Worm (Caenorhabditis elegans) whole organism, L4 larva: Measurements from ENCODE around the gene B0454.26.
A peak's percentile ranks its signal among the peaks of the same experiment; 100 is the strongest.

Experiments used
- D1046.2 ChIP-seq: fragments of 200-800 bp; sonication (Bioruptor generic); IDR thresholded peaks from 2 replicates; pipeline ENCODE4 v1.3.6; 2022; ENCODE audit warnings: missing genetic modification characterization, missing compliant biosample characterization
- F10B5.3 ChIP-seq: sonication (generic microtip); optimal IDR thresholded peaks from 2 replicates; lab custom pipeline; 2016; ENCODE audit warnings: mild to moderate bottlenecking, missing genetic modification characterization, missing compliant biosample characterization
- Y75B8A.6 ChIP-seq: fragments of 200-800 bp; sonication (Bioruptor generic); IDR thresholded peaks from 2 replicates; pipeline ENCODE4 v1.3.6; 2022; ENCODE audit warnings: missing genetic modification reagents, missing genetic modification characterization, missing compliant biosample characterization
- ZK337.2 ChIP-seq: fragments of 200-800 bp; sonication (Bioruptor generic); IDR thresholded peaks from 2 replicates; pipeline ENCODE4 v1.3.6; 2022; ENCODE audit warnings: missing genetic modification reagents, missing genetic modification characterization, missing compliant biosample characterization
- ZK546.5 ChIP-seq, 2 experiments: sonication (generic microtip); optimal IDR thresholded peaks; 2 replicates each; lab custom pipeline; 2017; ENCODE audit warnings: missing biosample characterization in 2 of 2, missing genetic modification characterization in 2 of 2
- aha-1 ChIP-seq: fragments of 150-350 bp; peaks from one replicate; lab custom pipeline; 2014; ENCODE audit warnings: missing biosample characterization, missing genetic modification characterization
- attf-4 ChIP-seq: sonication (generic microtip); optimal IDR thresholded peaks from 3 replicates; lab custom pipeline; 2017; ENCODE audit warnings: missing biosample characterization, missing genetic modification characterization
- ceh-28 ChIP-seq: fragments of 150-350 bp; optimal IDR thresholded peaks from 2 replicates; lab custom pipeline; 2014; ENCODE audit warnings: missing biosample characterization, missing genetic modification reagents, missing genetic modification characterization
- ces-1 ChIP-seq: fragments of 150-350 bp; sonication (generic microtip); optimal IDR thresholded peaks from 4 replicates; lab custom pipeline; 2014; ENCODE audit warnings: missing biosample characterization, missing genetic modification reagents, missing genetic modification characterization
- cey-2 ChIP-seq: sonication (generic microtip); optimal IDR thresholded peaks from 3 replicates; lab custom pipeline; 2017; ENCODE audit warnings: missing genetic modification characterization, mild to moderate bottlenecking, missing compliant biosample characterization, antibody characterized with exemption, borderline replicate concordance; ENCODE audit not compliant: insufficient read depth
- daf-16 ChIP-seq, 3 experiments: sonication (generic microtip); optimal IDR thresholded peaks; 2 replicates each; lab custom pipeline; 2016 to 2017; ENCODE audit warnings: missing genetic modification characterization in 3 of 3, missing genetic modification reagents in 3 of 3, mild to moderate bottlenecking in 2 of 3, missing compliant biosample characterization in 2 of 3, missing biosample characterization in 1 of 3, moderate library complexity in 1 of 3
- dmd-6 ChIP-seq: fragments of 200-800 bp; sonication (Bioruptor generic); IDR thresholded peaks from 2 replicates; pipeline ENCODE4 v1.3.6; 2022; ENCODE audit warnings: missing genetic modification reagents, missing genetic modification characterization, missing compliant biosample characterization
- egl-43 ChIP-seq: fragments of 200-800 bp; sonication (Bioruptor generic); IDR thresholded peaks from 2 replicates; pipeline ENCODE4 v1.3.6; 2022; ENCODE audit warnings: missing genetic modification reagents, missing genetic modification characterization, missing compliant biosample characterization
- fkh-10 ChIP-seq: fragments of 150-350 bp; optimal IDR thresholded peaks from 2 replicates; lab custom pipeline; 2014; ENCODE audit warnings: missing biosample characterization, missing genetic modification reagents, missing genetic modification characterization
- hif-1 ChIP-seq, 2 experiments: sonication (generic microtip); optimal IDR thresholded peaks; 2 replicates each; lab custom pipeline; 2016 to 2017; ENCODE audit warnings: missing compliant biosample characterization in 2 of 2, missing genetic modification characterization in 2 of 2, missing genetic modification reagents in 2 of 2, missing genotype in 2 of 2, mild to moderate bottlenecking in 1 of 2
- hmg-1.1 ChIP-seq: fragments of 200-800 bp; sonication (Bioruptor generic); IDR thresholded peaks from 2 replicates; pipeline ENCODE4 v1.3.6; 2022; ENCODE audit warnings: missing genetic modification reagents, missing genetic modification characterization, missing compliant biosample characterization
- lim-7 ChIP-seq: fragments of 200-800 bp; sonication (Bioruptor generic); IDR thresholded peaks from 2 replicates; pipeline ENCODE4 v1.3.6; 2022; ENCODE audit warnings: missing genetic modification characterization, missing compliant biosample characterization
- lin-1 ChIP-seq: fragments of 200-800 bp; sonication (Bioruptor generic); IDR thresholded peaks from 2 replicates; pipeline ENCODE4 v1.3.6; 2022; ENCODE audit warnings: missing genetic modification reagents, missing genetic modification characterization, missing compliant biosample characterization
- lin-15B ChIP-seq: fragments of 150-350 bp; sonication (generic microtip); optimal IDR thresholded peaks from 3 replicates; lab custom pipeline; 2014; ENCODE audit warnings: missing biosample characterization, missing genetic modification characterization
- lin-29 ChIP-seq: fragments of 200-800 bp; sonication (Bioruptor generic); IDR thresholded peaks from 2 replicates; pipeline ENCODE4 v1.3.6; 2022; ENCODE audit warnings: missing genetic modification reagents, missing genetic modification characterization, missing compliant biosample characterization
- madf-9 ChIP-seq: fragments of 200-800 bp; sonication (Bioruptor generic); conservative IDR thresholded peaks from 2 replicates; pipeline ENCODE4 v1.3.6; 2022; ENCODE audit warnings: missing genetic modification reagents, missing genetic modification characterization, missing compliant biosample characterization
- mep-1 ChIP-seq: fragments of 150-350 bp; sonication (generic microtip); optimal IDR thresholded peaks from 3 replicates; lab custom pipeline; 2014; ENCODE audit warnings: missing biosample characterization, missing genetic modification characterization
- mes-2 ChIP-seq: sonication (generic microtip); optimal IDR thresholded peaks from 2 replicates; lab custom pipeline; 2016; ENCODE audit warnings: missing genotype, mild to moderate bottlenecking, missing genetic modification characterization, missing compliant biosample characterization; ENCODE audit not compliant: poor library complexity, severe bottlenecking
- mxl-3 ChIP-seq: fragments of 200-800 bp; sonication (Bioruptor generic); optimal IDR thresholded peaks from 2 replicates; lab custom pipeline; 2018; ENCODE audit warnings: mild to moderate bottlenecking, missing genetic modification characterization, missing compliant biosample characterization
- rbr-2 ChIP-seq: sonication (generic microtip); optimal IDR thresholded peaks from 2 replicates; lab custom pipeline; 2016; ENCODE audit warnings: missing genotype, missing genetic modification characterization, missing compliant biosample characterization
- sdz-12 ChIP-seq: fragments of 200-800 bp; sonication (Bioruptor generic); optimal IDR thresholded peaks from 2 replicates; lab custom pipeline; 2018; ENCODE audit warnings: mild to moderate bottlenecking, missing genetic modification characterization, missing compliant biosample characterization
- skn-1 ChIP-seq: fragments of 150-350 bp; optimal IDR thresholded peaks from 2 replicates; lab custom pipeline; 2014; ENCODE audit warnings: missing biosample characterization, missing genetic modification characterization
- spr-3 ChIP-seq: fragments of 200-800 bp; sonication (Bioruptor generic); optimal IDR thresholded peaks from 2 replicates; lab custom pipeline; 2018; ENCODE audit warnings: mild to moderate bottlenecking, missing genetic modification characterization, missing compliant biosample characterization
- tag-97 ChIP-seq: fragments of 200-800 bp; sonication (Bioruptor generic); IDR thresholded peaks from 2 replicates; pipeline ENCODE4 v1.3.6; 2022; ENCODE audit warnings: missing genetic modification characterization, missing compliant biosample characterization
- unc-39 ChIP-seq: sonication (generic microtip); optimal IDR thresholded peaks from 2 replicates; lab custom pipeline; 2017; ENCODE audit warnings: missing biosample characterization, missing genetic modification characterization
- zfp-3 ChIP-seq: fragments of 200-800 bp; sonication (Bioruptor generic); conservative IDR thresholded peaks from 2 replicates; pipeline ENCODE4 v1.3.6; 2022; ENCODE audit warnings: missing genetic modification reagents, missing genetic modification characterization, missing compliant biosample characterization

B0454.26 gene

DNA sequence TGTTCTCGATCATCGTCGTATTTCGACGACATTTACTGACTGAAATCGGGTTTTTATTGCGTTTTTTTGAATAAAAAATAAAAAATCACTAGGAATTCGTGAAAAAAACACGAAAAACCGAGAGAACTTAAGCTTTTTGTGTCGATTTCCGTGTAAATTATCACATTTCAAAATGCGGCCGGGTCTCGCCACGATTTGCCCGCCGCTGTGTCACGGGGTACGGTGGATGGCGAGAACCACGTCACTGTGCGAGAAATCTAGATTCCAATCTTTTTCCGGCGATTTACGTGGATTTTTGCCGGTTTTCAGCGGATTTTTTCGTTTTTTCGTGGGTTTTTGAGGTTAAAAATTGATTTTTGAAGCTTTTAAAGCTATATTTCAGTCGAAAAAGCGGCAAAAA is 38.6 kb upstream of the B0454.26 start, which contains the start of gene Y25C1A.8 (continued):
- no peak for TF ChIP-seq unc-39 (tag; lab: Kevin White, UChicago)
- TF ChIP-seq lim-7 (GFP tag; lab: Robert Waterston, UW) = 0 out of 2 replicates have a peak, but pooled peaks have one; percentile 46
- TF ChIP-seq rbr-2 (tag; lab: Kevin White, UChicago) = peak; percentile 92
- peak; percentile 53 for TF ChIP-seq fkh-10 (GFP tag; lab: Kevin White, UChicago)
- peak; percentile 94 for TF ChIP-seq spr-3
- peak; percentile 28 for TF ChIP-seq ces-1 (GFP tag; lab: Kevin White, UChicago)
- no peak for TF ChIP-seq cey-2 (tag; lab: Kevin White, UChicago)
- TF ChIP-seq ZK337.2 (GFP tag; lab: Robert Waterston, UW) = peak; percentile 61; the same call in 1 of the 2 replicates
- no peak for TF ChIP-seq lin-15B (tag; lab: Kevin White, UChicago)
- TF ChIP-seq tag-97 = no peak
- peak; percentile 95 for TF ChIP-seq mep-1 (tag; lab: Kevin White, UChicago)
- TF ChIP-seq sdz-12 = no peak
- peak; percentile 95 for TF ChIP-seq hmg-1.1 (GFP tag; lab: Robert Waterston, UW)
- no peak for TF ChIP-seq attf-4
- peak; percentile 85 for TF ChIP-seq zfp-3 (GFP tag; lab: Robert Waterston, UW)
- peak; percentile 87 for TF ChIP-seq F10B5.3
- no peak for TF ChIP-seq D1046.2 (GFP tag; lab: Robert Waterston, UW)
- peak; percentile 89 for TF ChIP-seq lin-1 (GFP tag; lab: Robert Waterston, UW)
- peak in 1 of 2 experiments; percentile 79 for TF ChIP-seq hif-1 (tag; optimal IDR thresholded peaks at IDR 0.05; lab: Kevin White, UChicago)
- TF ChIP-seq dmd-6 (GFP tag; lab: Robert Waterston, UW) = peak; percentile 83
- peak; percentile 63 for TF ChIP-seq mxl-3 (GFP tag; lab: Kevin White, UChicago)
- TF ChIP-seq lin-29 = peak; percentile 80
- peak; percentile 81 for TF ChIP-seq madf-9
- TF ChIP-seq skn-1 (tag; lab: Kevin White, UChicago) = no peak

ce11 chrII:3071012-3071749 is 32.8 kb upstream of the B0454.26 start, which contains the start of gene Y25C1A.7:
Gene Y25C1A.7 (minus strand): TSS chrII:3071062.
- TF ChIP-seq ZK337.2 (GFP tag; lab: Robert Waterston, UW) (no peak), Y75B8A.6 (GFP tag; lab: Robert Waterston, UW) (no peak), mes-2 (tag; lab: Kevin White, UChicago) (peak; percentile 35)
- TF ChIP-seq, all 104 proteins: peak for 1

DNA sequence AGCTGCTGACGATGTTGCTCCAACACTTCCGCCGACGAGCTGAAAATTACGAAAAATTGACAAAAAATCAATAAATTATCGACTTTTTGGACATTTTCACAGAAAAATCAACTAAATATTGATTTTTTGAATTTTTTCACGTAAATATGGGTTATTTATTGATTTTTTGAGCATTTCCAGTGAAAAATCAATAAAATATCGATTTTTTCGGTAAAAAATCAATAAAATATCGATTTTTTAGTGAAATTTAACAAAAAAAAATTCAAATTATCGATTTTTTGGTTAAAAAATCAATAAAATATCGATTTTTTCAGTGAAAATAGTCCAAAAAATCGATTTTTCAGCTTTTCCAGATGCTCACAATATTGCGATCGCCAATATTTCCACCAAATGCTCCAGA is 31.8 kb upstream of the B0454.26 start:
- TF ChIP-seq ZK546.5 (tag; optimal IDR thresholded peaks at IDR 0.05; lab: Kevin White, UChicago) (no peak), ceh-28 (tag; lab: Kevin White, UChicago) (peak; percentile 95)

ce11 chrII:3068646-3069045 is 30.3 kb upstream of the B0454.26 start:
- TF ChIP-seq unc-39 (tag; lab: Kevin White, UChicago) (no peak), ceh-28 (tag; lab: Kevin White, UChicago) (peak; percentile 55), aha-1 (tag; lab: Kevin White, UChicago) (peak; percentile 61), egl-43 (GFP tag; lab: Robert Waterston, UW) (no peak)

DNA sequence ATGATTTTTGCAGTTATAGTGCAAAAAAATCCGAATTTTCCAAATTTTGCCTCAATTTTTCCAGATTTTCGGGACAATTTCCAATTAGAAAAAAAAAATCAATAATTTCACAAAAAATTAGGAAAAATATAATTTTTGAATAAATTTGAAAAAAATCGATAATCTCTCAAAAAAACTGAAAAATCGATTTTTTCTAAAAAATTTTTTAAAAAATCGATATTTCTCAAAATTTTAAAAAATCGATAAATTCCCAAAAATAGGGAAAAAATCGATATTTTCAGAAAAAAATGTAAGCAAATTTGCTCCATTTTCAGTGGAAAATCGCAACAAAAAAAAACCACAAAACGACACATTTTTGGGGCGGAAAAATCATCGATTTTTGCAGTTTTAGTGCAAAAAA is 29.5 kb upstream of the B0454.26 start:
- TF ChIP-seq daf-16 (GFP tag; optimal IDR thresholded peaks at IDR 0.05; lab: Kevin White, UChicago) (no peak), daf-16 (tag; optimal IDR thresholded peaks at IDR 0.05; lab: Kevin White, UChicago) (no peak), aha-1 (tag; lab: Kevin White, UChicago) (peak; percentile 86)
